Worm (Caenorhabditis elegans): ENCODE data around the gene C53C11.1.

DNA sequence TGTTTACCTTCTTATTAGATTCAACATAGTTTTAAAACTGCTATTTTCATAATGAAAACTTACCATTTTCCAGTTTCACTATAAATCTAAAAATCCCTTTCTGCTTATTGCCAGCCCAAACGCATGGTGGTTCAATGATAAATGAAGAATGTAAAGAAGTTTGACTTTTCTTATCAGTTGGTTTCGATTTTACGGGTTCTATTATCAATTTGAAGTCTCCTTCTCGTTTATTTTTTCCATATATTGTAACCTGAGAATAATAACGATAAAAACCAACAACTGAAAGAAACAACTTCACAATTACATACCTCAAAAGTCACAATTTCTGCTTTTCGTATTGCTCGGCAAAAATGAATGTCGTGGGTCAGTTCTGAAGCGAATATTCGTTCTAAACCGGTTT lies 38.4 kb downstream of the C53C11.1 start:
- TF ChIP-seq ztf-23 (GFP tag; IDR thresholded peaks at IDR 0.05) = no peak
- TF ChIP-seq cog-1 (tag; optimal IDR thresholded peaks at IDR 0.05) = no peak
- no peak for TF ChIP-seq tab-1 (GFP tag; IDR thresholded peaks at IDR 0.05)
